Fruit fly (Drosophila melanogaster) whole organism, wandering third instar larva: ENCODE measurements around the gene Rsph3.
A peak's percentile ranks its signal among the peaks of the same experiment; 100 is the strongest.

Experiments
- Abd-B ChIP-seq: fragments of >200 bp; optimal IDR thresholded peaks from 2 replicates; lab custom pipeline; 2017; ENCODE audit warnings: missing biosample characterization, missing genetic modification characterization
- CG32264 ChIP-seq: fragments of 200-800 bp; sonication (Bioruptor generic); optimal IDR thresholded peaks from 2 replicates; lab custom pipeline; 2016; ENCODE audit warnings: missing biosample characterization, missing genetic modification characterization
- CG9705 ChIP-seq: fragments of 200-800 bp; sonication (Bioruptor generic); optimal IDR thresholded peaks from 2 replicates; lab custom pipeline; 2018; ENCODE audit warnings: missing biosample characterization, mild to moderate bottlenecking, missing genetic modification characterization
- CrebA ChIP-seq: fragments of 200-800 bp; sonication (Bioruptor generic); optimal IDR thresholded peaks from 2 replicates; lab custom pipeline; 2016; ENCODE audit warnings: missing biosample characterization, mild to moderate bottlenecking, missing genetic modification characterization, borderline replicate concordance
- Dfd ChIP-seq: fragments of >200 bp; optimal IDR thresholded peaks from 2 replicates; lab custom pipeline; 2017; ENCODE audit warnings: missing biosample characterization, missing genetic modification characterization
- Dif ChIP-seq: fragments of 200-275, 200-300 bp; sonication (Bioruptor generic); optimal IDR thresholded peaks from 2 replicates; lab custom pipeline; 2018; ENCODE audit warnings: missing biosample characterization, missing genetic modification characterization; ENCODE audit not compliant: partially characterized antibody
- GATAd ChIP-seq: sonication (Bioruptor generic); optimal IDR thresholded peaks from 2 replicates; lab custom pipeline; 2016; ENCODE audit warnings: missing biosample characterization, missing genetic modification characterization
- HLH106 ChIP-seq: fragments of 200-800 bp; optimal IDR thresholded peaks from 3 replicates; lab custom pipeline; 2019; ENCODE audit warnings: missing biosample characterization, mild to moderate bottlenecking, missing genetic modification characterization, moderate library complexity
- Hnf4 ChIP-seq: fragments of 200-800 bp; sonication (Bioruptor generic); optimal IDR thresholded peaks from 2 replicates; lab custom pipeline; 2016; ENCODE audit warnings: missing biosample characterization, mild to moderate bottlenecking, missing genetic modification characterization
- Hr78 ChIP-seq: fragments of >200 bp; optimal IDR thresholded peaks from 2 replicates; lab custom pipeline; 2017; ENCODE audit warnings: missing biosample characterization, missing genetic modification characterization
- Hr83 ChIP-seq: fragments of 200-300 bp; sonication (Bioruptor generic); optimal IDR thresholded peaks from 2 replicates; lab custom pipeline; 2016; ENCODE audit warnings: missing biosample characterization, mild to moderate bottlenecking, missing genetic modification characterization, moderate library complexity; ENCODE audit not compliant: poor library complexity, severe bottlenecking
- Jra ChIP-seq: sonication (Bioruptor generic); optimal IDR thresholded peaks from 2 replicates; lab custom pipeline; 2016; ENCODE audit warnings: missing biosample characterization, missing genetic modification characterization
- Mio ChIP-seq: sonication (Bioruptor generic); optimal IDR thresholded peaks from 2 replicates; lab custom pipeline; 2016; ENCODE audit warnings: missing biosample characterization, missing genetic modification characterization
- Myc ChIP-seq: fragments of >200 bp; optimal IDR thresholded peaks from 2 replicates; lab custom pipeline; 2017
- N ChIP-seq: fragments of >200 bp; optimal IDR thresholded peaks from 2 replicates; lab custom pipeline; 2018; ENCODE audit warnings: missing biosample characterization, missing external identifiers, missing genetic modification characterization
- OdsH ChIP-seq: fragments of 200-800 bp; sonication (Bioruptor generic); optimal IDR thresholded peaks from 2 replicates; lab custom pipeline; 2016; ENCODE audit warnings: missing biosample characterization, mild to moderate bottlenecking, missing genetic modification characterization
- Rel ChIP-seq, 2 experiments: fragments of 200-800 bp; sonication (Bioruptor generic) in 1 of 2; optimal IDR thresholded peaks; 2 replicates in 1 of 2; 3 replicates in 1 of 2; lab custom pipeline; 2016 to 2019; ENCODE audit warnings: mild to moderate bottlenecking in 2 of 2, missing biosample characterization in 2 of 2, missing genetic modification characterization in 2 of 2, moderate library complexity in 1 of 2
- Sp1 ChIP-seq: fragments of 200-800 bp; sonication (Bioruptor generic); optimal IDR thresholded peaks from 3 replicates; lab custom pipeline; 2019; ENCODE audit warnings: missing biosample characterization, mild to moderate bottlenecking, missing genetic modification characterization, moderate library complexity
- Vsx2 ChIP-seq: fragments of 200-300, 225-300 bp; sonication (Bioruptor generic); optimal IDR thresholded peaks from 2 replicates; lab custom pipeline; 2018; ENCODE audit warnings: missing biosample characterization, missing genetic modification characterization; ENCODE audit not compliant: partially characterized antibody
- br ChIP-seq: fragments of 200-800 bp; sonication (Bioruptor generic); optimal IDR thresholded peaks from 2 replicates; lab custom pipeline; 2016; ENCODE audit warnings: missing biosample characterization, missing genetic modification characterization
- brk ChIP-seq: fragments of 200-800 bp; sonication (Bioruptor generic); optimal IDR thresholded peaks from 2 replicates; lab custom pipeline; 2016; ENCODE audit warnings: missing biosample characterization, mild to moderate bottlenecking, missing genetic modification characterization
- dl ChIP-seq, 2 experiments: fragments of 175-275, 200-275 bp in 1 of 2; fragments of 200-275 bp in 1 of 2; sonication (Bioruptor generic); optimal IDR thresholded peaks; lab custom pipeline; 2018; ENCODE audit warnings: mild to moderate bottlenecking in 2 of 2, missing biosample characterization in 2 of 2, missing genetic modification characterization in 2 of 2, moderate library complexity in 2 of 2; ENCODE audit not compliant: partially characterized antibody in 2 of 2, insufficient read depth in 1 of 2
- dmrt93B ChIP-seq: fragments of 200-800 bp; sonication (Bioruptor generic); optimal IDR thresholded peaks from 2 replicates; lab custom pipeline; 2018; ENCODE audit warnings: missing biosample characterization, mild to moderate bottlenecking, missing genetic modification characterization
- dsf ChIP-seq: sonication (Bioruptor generic); optimal IDR thresholded peaks from 2 replicates; lab custom pipeline; 2016; ENCODE audit warnings: missing biosample characterization, missing genetic modification characterization, borderline replicate concordance
- ey ChIP-seq: fragments of 200-800 bp; sonication (Bioruptor generic); optimal IDR thresholded peaks from 2 replicates; lab custom pipeline; 2016; ENCODE audit warnings: missing biosample characterization, missing genetic modification characterization
- foxo ChIP-seq, 2 experiments: fragments of 200-800 bp; sonication (Bioruptor generic); optimal IDR thresholded peaks; 2 replicates in 1 of 2; 3 replicates in 1 of 2; lab custom pipeline; 2016 to 2017; ENCODE audit warnings: missing biosample characterization in 2 of 2, missing genetic modification characterization in 2 of 2
- fru ChIP-seq: fragments of 200-800 bp; sonication (Bioruptor generic); optimal IDR thresholded peaks from 3 replicates; lab custom pipeline; 2016; ENCODE audit warnings: missing biosample characterization, mild to moderate bottlenecking, missing genetic modification characterization
- h ChIP-seq: fragments of 200-800 bp; sonication (Bioruptor generic); optimal IDR thresholded peaks from 3 replicates; lab custom pipeline; 2016; ENCODE audit warnings: missing biosample characterization, mild to moderate bottlenecking, missing genetic modification characterization
- jim ChIP-seq: fragments of 175-275, 200-325 bp; sonication (Bioruptor generic); optimal IDR thresholded peaks from 2 replicates; lab custom pipeline; 2016; ENCODE audit warnings: missing biosample characterization, mild to moderate bottlenecking, missing genetic modification characterization
- lola ChIP-seq: fragments of >200 bp; optimal IDR thresholded peaks from 2 replicates; lab custom pipeline; 2017; ENCODE audit warnings: missing biosample characterization, missing genetic modification characterization
- pan ChIP-seq: fragments of >200 bp; optimal IDR thresholded peaks from 2 replicates; lab custom pipeline; 2017
- psq ChIP-seq: fragments of 200-800 bp; sonication (Bioruptor generic); optimal IDR thresholded peaks from 3 replicates; lab custom pipeline; 2017; ENCODE audit warnings: missing biosample characterization, mild to moderate bottlenecking, missing genetic modification characterization, moderate library complexity
- rgr ChIP-seq: fragments of 200-800 bp; sonication (Bioruptor generic); optimal IDR thresholded peaks from 3 replicates; lab custom pipeline; 2016; ENCODE audit warnings: missing biosample characterization, mild to moderate bottlenecking, missing genetic modification characterization
- sage ChIP-seq: fragments of 200-800 bp; sonication (Bioruptor generic); optimal IDR thresholded peaks from 2 replicates; lab custom pipeline; 2016; ENCODE audit warnings: missing biosample characterization, mild to moderate bottlenecking, missing genetic modification characterization
- sv ChIP-seq: fragments of 200-800 bp; sonication (Bioruptor generic); optimal IDR thresholded peaks from 3 replicates; lab custom pipeline; 2016; ENCODE audit warnings: missing biosample characterization, missing genetic modification characterization
- tai ChIP-seq: sonication (Bioruptor generic); optimal IDR thresholded peaks from 2 replicates; lab custom pipeline; 2016; ENCODE audit warnings: missing biosample characterization, missing genetic modification characterization
- usp ChIP-seq: fragments of >200 bp; optimal IDR thresholded peaks from 2 replicates; lab custom pipeline; 2017; ENCODE audit warnings: missing biosample characterization, missing genetic modification characterization
- woc ChIP-seq: sonication (Bioruptor generic); optimal IDR thresholded peaks from 2 replicates; lab custom pipeline; 2016; ENCODE audit warnings: missing biosample characterization, mild to moderate bottlenecking, missing genetic modification characterization

The Rsph3 gene

DNA sequence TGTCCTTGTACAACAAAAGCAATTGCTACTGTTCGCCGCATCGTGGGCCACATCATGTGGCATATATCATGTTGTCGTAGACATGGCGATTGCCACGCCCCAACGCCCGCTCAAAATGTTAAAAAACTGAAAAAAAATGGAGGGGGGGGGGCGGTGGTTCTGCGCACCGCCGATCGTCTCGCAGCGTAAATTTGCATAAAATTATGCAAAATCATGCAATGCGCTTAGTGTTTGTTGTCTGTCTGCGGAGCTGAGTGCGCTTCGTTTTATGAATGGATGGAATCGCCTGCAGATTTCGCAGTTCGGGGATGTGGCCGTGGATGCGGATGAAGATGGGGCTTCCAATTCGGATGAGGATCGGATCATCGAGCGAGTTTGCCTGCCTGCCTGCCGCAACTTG, 8.8 kb upstream of the Rsph3 start:
- TF ChIP-seq pan (lab: Kevin White, UChicago) (no peak), br (GFP tag; lab: Kevin White, UChicago) (no peak), Rel (GFP tag; optimal IDR thresholded peaks at IDR 0.05; lab: Kevin White, UChicago) (no peak), Rel (tag; optimal IDR thresholded peaks at IDR 0.05; lab: Kevin White, UChicago) (peak; percentile 38)

DNA sequence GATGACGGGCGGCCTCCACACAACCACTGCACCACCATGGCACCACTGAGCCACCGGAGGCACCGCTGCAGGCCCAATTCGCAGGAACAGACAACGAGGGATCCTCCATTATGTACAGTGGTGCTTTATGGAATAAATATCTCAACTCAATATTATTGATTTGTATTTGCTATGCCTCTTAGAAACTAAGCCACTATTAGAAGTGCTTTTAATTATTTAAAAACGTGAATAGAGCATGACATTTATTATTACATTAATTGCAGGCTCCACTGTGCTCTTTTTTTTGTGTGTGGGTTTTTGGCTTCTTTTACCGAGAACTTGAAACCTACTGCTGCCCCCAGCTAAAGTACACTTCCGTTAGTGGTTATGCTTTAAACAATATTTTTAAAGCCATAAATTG, 8.2 kb upstream of the Rsph3 start:
- TF ChIP-seq rgr (GFP tag; lab: Kevin White, UChicago) (peak; percentile 58), h (peak; percentile 73), foxo (GFP tag; optimal IDR thresholded peaks at IDR 0.05; lab: Kevin White, UChicago) (peak in 1 of 2 experiments; percentile 65), Dif (no peak), CrebA (GFP tag; lab: Kevin White, UChicago) (no peak), Dfd (GFP tag; lab: Kevin White, UChicago) (no peak), Mio (GFP tag; lab: Kevin White, UChicago) (no peak), psq (GFP tag; lab: Kevin White, UChicago) (peak; percentile 60), Hnf4 (peak; percentile 71), ey (GFP tag; lab: Kevin White, UChicago) (peak; percentile 65), Vsx2 (no peak), br (GFP tag; lab: Kevin White, UChicago) (peak; percentile 41), OdsH (GFP tag; lab: Kevin White, UChicago) (peak; percentile 64), jim (GFP tag; lab: Kevin White, UChicago) (no peak), GATAd (GFP tag; lab: Kevin White, UChicago) (no peak), dsf (GFP tag; lab: Kevin White, UChicago) (no peak), Hr83 (GFP tag; lab: Kevin White, UChicago) (no peak), Sp1 (GFP tag; lab: Kevin White, UChicago) (peak; percentile 35), N (GFP tag; lab: Kevin White, UChicago) (no peak), dl (GFP tag; optimal IDR thresholded peaks at IDR 0.05; lab: Kevin White, UChicago; ENCODE audit: insufficient read depth in 1 of 2, partially characterized antibody in 2 of 2) (no peak), pan (lab: Kevin White, UChicago) (no peak), Jra (peak; percentile 8), CG32264 (GFP tag; lab: Kevin White, UChicago) (peak; percentile 15), Myc (lab: Kevin White, UChicago) (no peak), CG9705 (GFP tag; lab: Kevin White, UChicago) (no peak), sv (GFP tag; lab: Kevin White, UChicago) (no peak), fru (GFP tag; lab: Kevin White, UChicago) (peak; percentile 74), HLH106 (tag; lab: Kevin White, UChicago) (peak; percentile 49), Abd-B (GFP tag; lab: Kevin White, UChicago) (no peak), woc (peak; percentile 63), tai (peak; percentile 22), dmrt93B (GFP tag; lab: Kevin White, UChicago) (no peak), sage (GFP tag; lab: Kevin White, UChicago) (peak; percentile 44), usp (GFP tag; lab: Kevin White, UChicago) (no peak), lola (no peak), Hr78 (GFP tag; lab: Kevin White, UChicago) (no peak), brk (GFP tag; lab: Kevin White, UChicago) (peak; percentile 27), Rel (GFP tag; optimal IDR thresholded peaks at IDR 0.05; lab: Kevin White, UChicago) (peak; percentile 22), Rel (tag; optimal IDR thresholded peaks at IDR 0.05; lab: Kevin White, UChicago) (no peak)

DNA sequence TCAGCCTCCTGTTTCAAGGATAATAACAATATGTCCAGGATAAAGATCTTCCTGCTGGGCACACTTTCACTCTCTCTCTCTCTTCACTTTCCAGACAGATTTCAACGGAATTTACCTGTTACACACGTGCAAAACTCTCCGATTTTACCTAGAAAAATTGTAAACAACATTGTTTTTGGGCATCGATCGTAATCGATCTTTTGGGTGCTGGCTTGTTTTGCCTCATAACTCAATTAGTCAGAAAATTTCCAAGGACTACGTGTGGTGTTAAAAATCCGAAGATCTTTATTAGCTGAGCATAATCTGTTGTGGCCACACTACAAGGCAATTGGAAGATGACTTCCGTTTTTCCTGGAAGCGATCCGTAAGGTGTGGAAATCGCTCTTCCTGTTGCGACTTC, 4.1 kb upstream of the Rsph3 start:
- TF ChIP-seq CrebA (GFP tag; lab: Kevin White, UChicago) (no peak), jim (GFP tag; lab: Kevin White, UChicago) (no peak), Myc (lab: Kevin White, UChicago) (no peak), Dif (no peak), Abd-B (GFP tag; lab: Kevin White, UChicago) (no peak), usp (GFP tag; lab: Kevin White, UChicago) (no peak), Sp1 (GFP tag; lab: Kevin White, UChicago) (no peak), psq (GFP tag; lab: Kevin White, UChicago) (no peak), Rel (GFP tag; optimal IDR thresholded peaks at IDR 0.05; lab: Kevin White, UChicago) (no peak), Rel (tag; optimal IDR thresholded peaks at IDR 0.05; lab: Kevin White, UChicago) (no peak), Mio (GFP tag; lab: Kevin White, UChicago) (no peak), pan (lab: Kevin White, UChicago) (no peak), Hr83 (GFP tag; lab: Kevin White, UChicago) (no peak), HLH106 (tag; lab: Kevin White, UChicago) (no peak), ey (GFP tag; lab: Kevin White, UChicago) (no peak), foxo (GFP tag; optimal IDR thresholded peaks at IDR 0.05; lab: Kevin White, UChicago) (no peak), Hr78 (GFP tag; lab: Kevin White, UChicago) (no peak), br (GFP tag; lab: Kevin White, UChicago) (no peak)
